Worm (Caenorhabditis elegans) whole organism, L1 larva: ENCODE data around the gene K12B6.11.
A peak's percentile ranks its signal among the peaks of the same experiment; 100 is the strongest.

Source experiments
- C16A3.4 ChIP-seq: fragments of 150-350 bp; optimal IDR thresholded peaks from 2 replicates; lab custom pipeline; 2014; ENCODE audit warnings: missing biosample characterization, missing genetic modification characterization
- F16B12.6 ChIP-seq: fragments of 150-350 bp; optimal IDR thresholded peaks from 2 replicates; lab custom pipeline; 2014; ENCODE audit warnings: missing biosample characterization, missing genetic modification characterization
- alr-1 ChIP-seq: fragments of 200-800 bp; sonication (Bioruptor generic); optimal IDR thresholded peaks from 2 replicates; lab custom pipeline; 2018; ENCODE audit warnings: borderline replicate concordance, mild to moderate bottlenecking, missing genetic modification characterization, missing compliant biosample characterization
- aly-2 ChIP-seq: fragments of 150-350 bp; optimal IDR thresholded peaks from 2 replicates; lab custom pipeline; 2014; ENCODE audit warnings: missing biosample characterization, missing genetic modification characterization
- blmp-1 ChIP-seq: fragments of 150-350 bp; optimal IDR thresholded peaks from 2 replicates; lab custom pipeline; 2014; ENCODE audit warnings: missing biosample characterization, missing genetic modification characterization
- ceh-90 ChIP-seq: sonication (generic microtip); optimal IDR thresholded peaks from 2 replicates; lab custom pipeline; 2016; ENCODE audit warnings: missing genetic modification characterization, missing compliant biosample characterization
- efl-1 ChIP-seq, 4 experiments: fragments of 150-350 bp; optimal IDR thresholded peaks in 3 of 4; peaks in 1 of 4; 1 replicate in 1 of 4; 2 replicates in 3 of 4; lab custom pipeline; 2014; ENCODE audit warnings: missing biosample characterization in 2 of 4, missing genetic modification characterization in 2 of 4, missing genetic modification reagents in 2 of 4
- egl-13 ChIP-seq: sonication (generic microtip); optimal IDR thresholded peaks from 2 replicates; lab custom pipeline; 2016; ENCODE audit warnings: missing genotype, missing genetic modification reagents, missing genetic modification characterization, missing compliant biosample characterization
- elt-2 ChIP-seq: sonication (generic microtip); optimal IDR thresholded peaks from 2 replicates; lab custom pipeline; 2016; ENCODE audit warnings: missing genetic modification characterization, mild to moderate bottlenecking, inconsistent platforms, missing compliant biosample characterization, missing genetic modification reagents
- fkh-4 ChIP-seq: sonication (generic microtip); optimal IDR thresholded peaks from 2 replicates; lab custom pipeline; 2016; ENCODE audit warnings: missing compliant biosample characterization, missing genetic modification characterization, borderline replicate concordance
- fos-1 ChIP-seq: fragments of 150-350 bp; optimal IDR thresholded peaks from 2 replicates; lab custom pipeline; 2014; ENCODE audit warnings: missing biosample characterization, missing genetic modification characterization
- grh-1 ChIP-seq: fragments of 200-800 bp; sonication (Bioruptor generic); IDR thresholded peaks from 2 replicates; pipeline ENCODE4 v1.3.6; 2022; ENCODE audit warnings: missing genetic modification reagents, missing genetic modification characterization, missing compliant biosample characterization
- hlh-4 ChIP-seq: sonication (generic microtip); optimal IDR thresholded peaks from 2 replicates; lab custom pipeline; 2016; ENCODE audit warnings: mild to moderate bottlenecking, missing genetic modification characterization, missing compliant biosample characterization
- hpl-2 ChIP-seq: fragments of 150-350 bp; optimal IDR thresholded peaks from 2 replicates; lab custom pipeline; 2014; ENCODE audit warnings: missing biosample characterization, missing genetic modification reagents, missing genetic modification characterization
- lin-14 ChIP-seq: fragments of 200-800 bp; sonication (Bioruptor generic); optimal IDR thresholded peaks from 2 replicates; lab custom pipeline; 2018; ENCODE audit warnings: mild to moderate bottlenecking, missing genetic modification characterization, moderate library complexity, missing compliant biosample characterization
- lin-35 ChIP-seq, 2 experiments: fragments of 150-350 bp; optimal IDR thresholded peaks; 2 replicates each; lab custom pipeline; 2014; ENCODE audit warnings: missing biosample characterization in 2 of 2, missing genetic modification characterization in 2 of 2, missing genetic modification reagents in 2 of 2
- mep-1 ChIP-seq: fragments of 150-350 bp; optimal IDR thresholded peaks from 2 replicates; lab custom pipeline; 2014; ENCODE audit warnings: missing biosample characterization, missing genetic modification characterization
- nhr-11 ChIP-seq: fragments of 150-350 bp; optimal IDR thresholded peaks from 2 replicates; lab custom pipeline; 2014; ENCODE audit warnings: missing biosample characterization, missing genetic modification characterization
- nhr-237 ChIP-seq: fragments of 150-350 bp; optimal IDR thresholded peaks from 2 replicates; lab custom pipeline; 2014; ENCODE audit warnings: missing biosample characterization, missing genetic modification characterization
- nhr-28 ChIP-seq: fragments of 150-350 bp; optimal IDR thresholded peaks from 2 replicates; lab custom pipeline; 2014; ENCODE audit warnings: missing biosample characterization, missing genetic modification characterization
- nhr-47 ChIP-seq: sonication (generic microtip); optimal IDR thresholded peaks from 2 replicates; lab custom pipeline; 2016; ENCODE audit warnings: mild to moderate bottlenecking, missing genetic modification characterization, moderate library complexity, missing compliant biosample characterization
- nhr-76 ChIP-seq: sonication (generic microtip); optimal IDR thresholded peaks from 2 replicates; lab custom pipeline; 2017; ENCODE audit warnings: missing biosample characterization, missing genetic modification characterization
- nhr-77 ChIP-seq: fragments of 150-350 bp; optimal IDR thresholded peaks from 2 replicates; lab custom pipeline; 2014; ENCODE audit warnings: missing biosample characterization, missing genetic modification characterization
- nhr-84 ChIP-seq: sonication (generic microtip); optimal IDR thresholded peaks from 2 replicates; lab custom pipeline; 2017; ENCODE audit warnings: missing biosample characterization, missing genetic modification characterization
- nhr-85 ChIP-seq: sonication (generic microtip); peaks from one replicate; lab custom pipeline; 2016; ENCODE audit warnings: missing genetic modification characterization, inconsistent platforms, missing compliant biosample characterization
- nhr-90 ChIP-seq: sonication (generic microtip); optimal IDR thresholded peaks from 2 replicates; lab custom pipeline; 2016; ENCODE audit warnings: mild to moderate bottlenecking, missing genetic modification characterization, missing compliant biosample characterization; ENCODE audit not compliant: poor library complexity
- pax-3 ChIP-seq: fragments of 200-800 bp; sonication (Bioruptor generic); optimal IDR thresholded peaks from 2 replicates; lab custom pipeline; 2018; ENCODE audit warnings: mild to moderate bottlenecking, missing genetic modification characterization, moderate library complexity, missing compliant biosample characterization
- snu-23 ChIP-seq: sonication (generic microtip); optimal IDR thresholded peaks from 2 replicates; lab custom pipeline; 2016; ENCODE audit warnings: missing genetic modification characterization, missing compliant biosample characterization
- sptf-1 ChIP-seq: fragments of 150-350 bp; optimal IDR thresholded peaks from 2 replicates; lab custom pipeline; 2014; ENCODE audit warnings: missing biosample characterization, missing genetic modification characterization
- sup-37 ChIP-seq: fragments of 200-800 bp; sonication (Bioruptor generic); optimal IDR thresholded peaks from 2 replicates; lab custom pipeline; 2018; ENCODE audit warnings: mild to moderate bottlenecking, missing genetic modification characterization, missing compliant biosample characterization
- tlp-1 ChIP-seq: fragments of 150-350 bp; optimal IDR thresholded peaks from 2 replicates; lab custom pipeline; 2014; ENCODE audit warnings: missing biosample characterization, missing genetic modification characterization
- unc-30 ChIP-seq: sonication (generic microtip); optimal IDR thresholded peaks from 2 replicates; lab custom pipeline; 2017; ENCODE audit warnings: missing biosample characterization, missing genetic modification characterization
- unc-98 ChIP-seq: fragments of 200-800 bp; sonication (Bioruptor generic); IDR thresholded peaks from 2 replicates; pipeline ENCODE4 v1.3.6; 2022; ENCODE audit warnings: missing genetic modification characterization, missing compliant biosample characterization
- xbp-1 ChIP-seq: sonication (generic microtip); optimal IDR thresholded peaks from 2 replicates; lab custom pipeline; 2016; ENCODE audit warnings: missing genetic modification characterization, missing compliant biosample characterization

K12B6.11 gene

DNA sequence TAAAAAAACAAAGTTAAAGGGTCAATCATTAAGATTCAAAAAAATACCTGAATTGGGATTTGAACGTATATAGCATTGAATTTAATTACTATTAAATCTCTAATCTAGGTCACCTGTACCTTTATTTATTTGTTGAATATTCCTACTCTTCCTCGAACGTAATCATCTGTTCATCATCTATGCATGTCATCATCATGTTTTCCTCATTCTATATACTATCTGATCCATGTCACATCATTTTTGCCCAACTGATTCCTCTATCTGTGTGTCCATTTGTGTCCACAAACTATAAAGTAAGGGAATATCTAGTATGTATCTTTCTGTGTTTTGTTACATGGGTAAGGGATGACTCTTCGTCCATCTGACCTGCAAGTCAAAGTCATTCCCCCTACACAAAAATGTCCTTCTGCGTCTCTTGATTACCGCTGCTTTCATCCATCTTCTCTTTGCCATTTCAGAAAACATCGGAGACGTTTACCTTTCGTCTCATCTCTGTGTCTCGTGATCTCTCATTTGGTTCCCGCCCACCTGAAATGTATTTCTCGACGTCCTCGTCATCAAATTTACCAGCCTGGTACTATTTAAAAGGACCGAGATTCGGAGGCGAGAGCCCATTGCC is 34.2 kb downstream of the K12B6.11 start (continued):
- no peak for TF ChIP-seq nhr-84 (tag; lab: Kevin White, UChicago)
- TF ChIP-seq xbp-1 (tag; lab: Kevin White, UChicago), result no peak
- TF ChIP-seq snu-23 (GFP tag; lab: Kevin White, UChicago), result peak; percentile 66
- TF ChIP-seq fkh-4 (tag; lab: Kevin White, UChicago), result no peak
- no peak for TF ChIP-seq nhr-28 (tag; lab: Kevin White, UChicago)
- TF ChIP-seq nhr-85, result peak; percentile 96
- no peak for TF ChIP-seq fos-1
- TF ChIP-seq sptf-1 (tag; lab: Kevin White, UChicago), result no peak
- peak; percentile 47 for TF ChIP-seq grh-1
- TF ChIP-seq aly-2 (tag; lab: Kevin White, UChicago), result no peak
- peak; percentile 22 for TF ChIP-seq nhr-47 (tag; lab: Kevin White, UChicago)
- no peak for TF ChIP-seq C16A3.4 (tag; lab: Kevin White, UChicago)
- no peak for TF ChIP-seq unc-98 (GFP tag; lab: Robert Waterston, UW)
- TF ChIP-seq hlh-4, result no peak
- no peak for TF ChIP-seq nhr-77 (tag; lab: Kevin White, UChicago)
- TF ChIP-seq sup-37, result no peak
- no peak for TF ChIP-seq F16B12.6 (tag; lab: Kevin White, UChicago)
- TF ChIP-seq pax-3, result no peak
- peak; percentile 82 for TF ChIP-seq lin-14
- TF ChIP-seq nhr-237 (tag; lab: Kevin White, UChicago), result no peak
- TF ChIP-seq lin-35 (GFP tag; optimal IDR thresholded peaks at IDR 0.05; lab: Kevin White, UChicago), result peak in 1 of 2 experiments; percentile 65
- TF ChIP-seq nhr-11 (tag; lab: Kevin White, UChicago), result no peak
- TF ChIP-seq, all 84 proteins: peak for 17

DNA sequence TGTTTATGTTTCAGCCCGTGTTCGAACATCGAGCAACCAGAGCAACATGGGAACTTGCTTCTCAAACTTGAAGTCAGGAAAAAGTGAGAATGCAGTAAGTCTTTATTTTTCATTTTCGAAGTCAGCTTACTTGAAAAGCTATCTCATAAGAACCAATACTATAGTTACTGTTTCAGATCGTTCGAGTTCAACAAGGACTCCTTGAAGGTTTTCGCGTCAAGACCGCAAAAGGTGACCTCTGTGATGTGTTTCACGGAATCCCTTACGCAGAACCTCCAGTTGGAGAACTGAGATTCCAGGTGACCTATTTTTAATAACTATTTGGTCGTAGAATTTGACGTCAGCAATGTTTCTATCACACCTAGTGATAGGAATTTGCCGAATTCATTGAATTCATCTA is 34.9 kb downstream of the K12B6.11 start:
- TF ChIP-seq ceh-90 (tag; lab: Kevin White, UChicago) (no peak), unc-98 (GFP tag; lab: Robert Waterston, UW) (no peak), lin-35 (GFP tag; optimal IDR thresholded peaks at IDR 0.05; lab: Kevin White, UChicago) (no peak), blmp-1 (tag; lab: Kevin White, UChicago) (peak; percentile 24), efl-1 (optimal IDR thresholded peaks at IDR 0.05; lab: Kevin White, UChicago) (no peak), efl-1 (GFP tag; optimal IDR thresholded peaks at IDR 0.05 in 1 of 2; lab: Kevin White, UChicago) (peak in 1 of 2 experiments; percentile 52)

DNA sequence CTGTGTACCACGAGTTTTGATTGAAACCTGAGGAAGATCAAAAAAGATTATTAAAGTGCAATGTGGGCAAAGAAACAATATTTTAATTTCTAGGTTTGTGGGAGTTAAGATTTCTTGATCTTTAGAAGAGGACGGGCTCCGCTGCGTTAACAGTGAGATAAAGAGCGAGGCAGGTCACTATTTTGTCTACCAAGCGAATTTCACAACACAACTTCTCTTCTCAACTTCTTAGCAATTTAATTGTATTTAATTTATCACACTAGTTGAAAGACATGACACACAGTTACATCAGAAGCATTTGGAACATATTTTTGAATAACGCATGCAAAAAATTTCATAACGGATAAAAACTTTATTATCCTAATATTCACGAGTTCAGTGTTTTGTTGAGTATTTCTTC is 37.7 kb downstream of the K12B6.11 start:
- TF ChIP-seq elt-2 (tag; lab: Kevin White, UChicago) (no peak), nhr-90 (tag; lab: Kevin White, UChicago) (peak; percentile 13)

DNA sequence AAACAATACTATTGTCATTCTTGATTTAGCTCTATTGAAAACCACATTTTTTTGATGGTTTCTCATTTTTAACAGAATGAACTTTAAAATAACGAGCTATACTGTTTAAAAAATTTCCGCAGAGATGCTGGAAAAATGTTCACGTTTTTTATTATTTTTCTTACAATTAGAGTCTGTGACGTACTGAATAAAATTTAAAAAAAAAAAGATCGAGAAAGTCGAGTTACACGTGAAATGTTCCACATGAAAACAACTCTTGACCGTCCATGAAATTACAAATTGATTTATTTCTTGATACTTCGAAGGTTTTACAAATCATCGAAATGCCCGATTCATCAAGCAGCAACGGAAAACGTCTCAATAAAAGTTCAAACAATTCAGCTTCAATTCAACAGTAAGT is 38.3 kb downstream of the K12B6.11 start, which contains the start of gene fbxa-202:
TSS of gene fbxa-202 (plus strand) at position 301 of the 400 bp plus-strand sequence.
- no peak for TF ChIP-seq unc-30 (tag; lab: Kevin White, UChicago)
- no peak for TF ChIP-seq hpl-2 (GFP tag; lab: Kevin White, UChicago)

DNA sequence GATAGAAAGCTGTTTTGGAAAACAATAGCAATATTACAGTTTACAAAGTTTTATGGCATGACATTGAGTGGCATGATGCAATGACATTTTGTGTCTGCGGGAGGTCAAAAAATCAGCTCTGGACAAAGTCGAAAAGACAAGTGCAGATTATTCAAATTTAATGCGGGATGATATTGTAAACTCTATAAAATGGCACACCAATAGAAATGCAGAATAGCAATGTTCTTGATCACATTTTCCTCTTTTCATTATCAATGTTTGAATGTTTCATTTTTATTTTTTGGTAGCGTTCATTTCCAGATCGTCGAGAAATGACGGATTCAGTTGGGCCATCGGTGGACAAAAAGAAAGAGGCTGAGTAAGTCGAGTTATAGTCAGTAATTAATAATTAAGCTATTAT is 40.2 kb downstream of the K12B6.11 start, which contains the start of gene T28C12.2:
TSS of gene T28C12.2 (plus strand) at position 301 of the 400 bp plus-strand sequence.
- TF ChIP-seq alr-1 (tag; lab: Kevin White, UChicago) (no peak), blmp-1 (tag; lab: Kevin White, UChicago) (no peak), tlp-1 (tag; lab: Kevin White, UChicago) (no peak), hpl-2 (GFP tag; lab: Kevin White, UChicago) (no peak), egl-13 (tag; lab: Kevin White, UChicago) (no peak), ceh-90 (tag; lab: Kevin White, UChicago) (no peak), mep-1 (no peak), nhr-76 (tag; lab: Kevin White, UChicago) (no peak)
- TF ChIP-seq, all 84 proteins: peak for 0
